Worm (Caenorhabditis elegans): ENCODE results near the gene F52B11.2.

F52B11.2 gene

DNA sequence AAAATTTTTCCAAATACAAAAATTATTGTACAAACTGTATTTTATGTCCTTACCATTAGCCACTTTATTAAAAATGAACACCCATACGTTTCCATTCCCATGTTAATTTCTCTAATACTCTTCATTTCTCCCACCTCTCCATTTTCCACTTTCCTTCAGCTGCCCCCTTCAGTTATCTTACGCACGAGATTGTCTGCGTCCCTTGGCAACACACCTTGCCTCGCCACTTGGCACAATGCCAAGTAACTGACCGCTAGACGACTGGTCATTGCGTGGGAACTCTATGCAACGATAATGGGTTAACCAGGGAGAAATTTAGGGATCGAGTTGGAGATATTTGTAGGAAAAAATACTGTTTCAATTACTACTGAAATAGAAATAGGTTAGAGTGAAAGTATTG is 36.6 kb upstream of the F52B11.2 start:
- TF ChIP-seq gmeb-2 (tag; optimal IDR thresholded peaks at IDR 0.05) (no peak), tbx-2 (tag; optimal IDR thresholded peaks at IDR 0.05) (peak; percentile 45), madf-2 (tag; optimal IDR thresholded peaks at IDR 0.05) (no peak), ceh-9 (tag; optimal IDR thresholded peaks at IDR 0.05) (no peak), hlh-30 (tag; optimal IDR thresholded peaks at IDR 0.05; ENCODE audit: insufficient read depth) (peak; percentile 51), fkh-10 (GFP tag; optimal IDR thresholded peaks at IDR 0.05) (no peak), nhr-232 (tag; optimal IDR thresholded peaks at IDR 0.05) (no peak), hlh-15 (tag; optimal IDR thresholded peaks at IDR 0.05) (no peak)

ce11 chrIV:14050442-14050841 is 32.9 kb upstream of the F52B11.2 start:
- TF ChIP-seq sdc-2 (tag; optimal IDR thresholded peaks at IDR 0.05): no peak
- peak; percentile 77 for TF ChIP-seq elt-2 (tag; optimal IDR thresholded peaks at IDR 0.05)

- TF ChIP-seq odd-2 (tag; optimal IDR thresholded peaks at IDR 0.05): no peak
- TF ChIP-seq ceh-34 (tag; optimal IDR thresholded peaks at IDR 0.05): no peak
- no peak for TF ChIP-seq tbx-7 (tag; optimal IDR thresholded peaks at IDR 0.05)
- TF ChIP-seq npax-4 (tag; optimal IDR thresholded peaks at IDR 0.05): no peak
- TF ChIP-seq sox-2 (GFP tag; IDR thresholded peaks at IDR 0.05): no peak
- TF ChIP-seq dmd-4 (tag; optimal IDR thresholded peaks at IDR 0.05; ENCODE audit: borderline replicate concordance): no peak
- no peak for TF ChIP-seq fkh-10 (GFP tag; optimal IDR thresholded peaks at IDR 0.05)
- no peak for TF ChIP-seq pha-2 (tag; optimal IDR thresholded peaks at IDR 0.05)
- no peak for TF ChIP-seq fkh-6 (tag; optimal IDR thresholded peaks at IDR 0.05)
- TF ChIP-seq ama-1 (optimal IDR thresholded peaks at IDR 0.05): no peak
- TF ChIP-seq nfya-1 (tag; optimal IDR thresholded peaks at IDR 0.05): no peak
- no peak for TF ChIP-seq ahr-1 (tag; optimal IDR thresholded peaks at IDR 0.05)
- TF ChIP-seq hlh-15 (tag; optimal IDR thresholded peaks at IDR 0.05): no peak
- TF ChIP-seq T23F11.4 (GFP tag; optimal IDR thresholded peaks at IDR 0.05): no peak
These were observed 32.5 kb upstream of the F52B11.2 start, which contains the start of gene semo-1 for ce11 chrIV:14050900-14051299. TSS of gene semo-1 (plus strand) at chrIV:14051200.

ce11 chrIV:14060612-14061011 is 22.8 kb upstream of the F52B11.2 start, which contains the start of gene Y37A1B.4:
TSS of gene Y37A1B.4 (minus strand) at chrIV:14060712.
- TF ChIP-seq ceh-34 (tag; optimal IDR thresholded peaks at IDR 0.05) (no peak), unc-42 (tag; optimal IDR thresholded peaks at IDR 0.05) (no peak), zip-5 (tag; optimal IDR thresholded peaks at IDR 0.05) (no peak), hlh-15 (tag; optimal IDR thresholded peaks at IDR 0.05) (no peak), unc-3 (GFP tag; conservative IDR thresholded peaks at IDR 0.05) (no peak), unc-3 (tag; optimal IDR thresholded peaks at IDR 0.05) (no peak), Y22D7AL.16 (tag; optimal IDR thresholded peaks at IDR 0.05) (no peak), tbx-7 (tag; optimal IDR thresholded peaks at IDR 0.05) (no peak), K02D7.2 (tag; optimal IDR thresholded peaks at IDR 0.05) (no peak), ceh-18 (tag; optimal IDR thresholded peaks at IDR 0.05) (no peak), elt-2 (tag; optimal IDR thresholded peaks at IDR 0.05) (no peak), ceh-30 (tag; optimal IDR thresholded peaks at IDR 0.05) (no peak), fkh-6 (tag; optimal IDR thresholded peaks at IDR 0.05) (no peak), C38D4.7 (GFP tag; optimal IDR thresholded peaks at IDR 0.05) (no peak), tbx-2 (tag; optimal IDR thresholded peaks at IDR 0.05) (no peak), ceh-22 (tag; optimal IDR thresholded peaks at IDR 0.05) (no peak), fax-1 (tag; optimal IDR thresholded peaks at IDR 0.05) (no peak), K09A11.1 (tag; optimal IDR thresholded peaks at IDR 0.05; ENCODE audit: insufficient read depth) (no peak)

DNA sequence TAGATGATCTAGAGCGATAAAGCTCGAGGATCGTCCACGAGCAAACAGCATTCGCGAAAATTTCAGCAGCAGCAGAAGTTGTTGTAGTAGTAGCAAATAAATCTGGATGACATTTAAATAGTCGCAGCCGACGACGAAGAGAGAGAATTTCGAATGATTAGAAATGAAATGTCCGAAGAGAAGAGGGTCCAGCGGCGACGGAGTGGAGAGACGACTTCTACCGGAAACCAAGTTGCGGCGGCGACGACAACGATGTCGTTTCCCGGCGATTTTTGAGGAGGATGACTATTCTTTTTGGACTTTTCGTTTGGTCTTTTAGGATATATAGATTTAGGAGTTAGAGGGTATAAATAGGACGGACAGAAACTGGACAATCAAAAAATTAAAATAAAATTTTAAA is 17.0 kb upstream of the F52B11.2 start:
- no peak for TF ChIP-seq pha-4 (tag; optimal IDR thresholded peaks at IDR 0.05)
- no peak for TF ChIP-seq che-1 (tag; optimal IDR thresholded peaks at IDR 0.05)
- TF ChIP-seq T23F11.4 (GFP tag; optimal IDR thresholded peaks at IDR 0.05): no peak
- TF ChIP-seq pros-1 (tag; optimal IDR thresholded peaks at IDR 0.05): no peak
- TF ChIP-seq C38D4.7 (GFP tag; optimal IDR thresholded peaks at IDR 0.05): no peak
- TF ChIP-seq dmd-4 (tag; optimal IDR thresholded peaks at IDR 0.05; ENCODE audit: borderline replicate concordance): no peak
- no peak for TF ChIP-seq mec-3 (tag; optimal IDR thresholded peaks at IDR 0.05; ENCODE audit: borderline replicate concordance)
- no peak for TF ChIP-seq hlh-8 (tag; optimal IDR thresholded peaks at IDR 0.05)
- TF ChIP-seq ahr-1 (tag; optimal IDR thresholded peaks at IDR 0.05): no peak
- TF ChIP-seq npax-4 (tag; optimal IDR thresholded peaks at IDR 0.05): no peak
- TF ChIP-seq hlh-15 (tag; optimal IDR thresholded peaks at IDR 0.05): no peak
- TF ChIP-seq ceh-18 (tag; optimal IDR thresholded peaks at IDR 0.05): no peak
- no peak for TF ChIP-seq ama-1 (optimal IDR thresholded peaks at IDR 0.05)
- no peak for TF ChIP-seq dve-1 (tag; optimal IDR thresholded peaks at IDR 0.05)

Measured in whole organism, late embryonic.